Comparison of ENCODE assay signal across 1 fruit fly cellular context in the genomic region with DNA sequence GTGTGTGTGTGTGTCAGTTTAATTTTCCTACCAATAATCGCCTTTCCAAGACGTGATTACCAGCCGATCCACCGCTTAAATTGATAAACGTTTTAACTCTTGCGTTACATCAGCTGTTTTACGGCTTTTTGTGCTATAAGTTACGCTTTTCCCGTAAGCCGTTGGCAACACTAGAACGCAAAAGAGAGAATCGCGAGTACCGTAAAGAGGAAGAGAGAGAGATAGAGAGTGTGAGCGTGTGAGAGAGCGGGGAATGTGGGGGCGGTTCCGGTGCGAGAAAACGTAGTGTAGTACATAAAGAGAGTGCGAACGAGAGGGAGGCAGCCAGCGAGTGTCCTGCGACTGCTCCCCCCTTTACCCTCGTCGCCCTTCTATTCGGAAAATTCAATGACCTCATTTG.
A peak's percentile ranks its signal among the peaks of the same experiment; 100 is the strongest.
TF ChIP-seq lines count a peak whose summit lies in the region.

No protein-coding gene starts in this region.

TF ChIP-seq in whole organism, embryonic, 481 proteins besides CTCF, POLR2A, EP300 and RAD21 (continued from another document and continues in another):
- TF ChIP-seq lola (GFP tag; optimal IDR thresholded peaks at IDR 0.05; lab: Kevin White, UChicago) = no peak
- TF ChIP-seq CG3995 (GFP tag; optimal IDR thresholded peaks at IDR 0.05; lab: Kevin White, UChicago) = no peak
- TF ChIP-seq Stat92E (GFP tag; optimal IDR thresholded peaks at IDR 0.05; lab: Kevin White, UChicago) = no peak
- no peak for TF ChIP-seq Bgb (GFP tag; IDR thresholded peaks at IDR 0.05; lab: Robert Waterston, UW; ENCODE audit: partially characterized antibody)
- peak; percentile 25 for TF ChIP-seq nau (GFP tag; optimal IDR thresholded peaks at IDR 0.05; lab: Kevin White, UChicago)
- no peak for TF ChIP-seq ftz-f1 (GFP tag; optimal IDR thresholded peaks at IDR 0.05; lab: Kevin White, UChicago)
- no peak for TF ChIP-seq dpn (GFP tag; optimal IDR thresholded peaks at IDR 0.05; lab: Kevin White, UChicago)
- TF ChIP-seq CG5245 (GFP tag; optimal IDR thresholded peaks at IDR 0.05; lab: Kevin White, UChicago) = no peak
- no peak for TF ChIP-seq Rx (GFP tag; IDR thresholded peaks at IDR 0.05; lab: Robert Waterston, UW)
- no peak for TF ChIP-seq Dref (GFP tag; IDR thresholded peaks at IDR 0.05; lab: Robert Waterston, UW)
- TF ChIP-seq Ada2b (GFP tag; IDR thresholded peaks at IDR 0.05; lab: Robert Waterston, UW) = no peak
- no peak for TF ChIP-seq slou (GFP tag; optimal IDR thresholded peaks at IDR 0.05; lab: Kevin White, UChicago)
- no peak for TF ChIP-seq NK7.1 (GFP tag; optimal IDR thresholded peaks at IDR 0.05; lab: Kevin White, UChicago)
- no peak for TF ChIP-seq CG9932 (GFP tag; IDR thresholded peaks at IDR 0.05; lab: Robert Waterston, UW)
- no peak for TF ChIP-seq HHEX (GFP tag; optimal IDR thresholded peaks at IDR 0.05; lab: Kevin White, UChicago)
- no peak for TF ChIP-seq Hmx (GFP tag; optimal IDR thresholded peaks at IDR 0.05; lab: Kevin White, UChicago)
- TF ChIP-seq CG32767 (GFP tag; IDR thresholded peaks at IDR 0.05; lab: Robert Waterston, UW) = no peak
- no peak for TF ChIP-seq maf-S (GFP tag; optimal IDR thresholded peaks at IDR 0.05; lab: Kevin White, UChicago)
- no peak for TF ChIP-seq vnd (GFP tag; IDR thresholded peaks at IDR 0.05; lab: Robert Waterston, UW; ENCODE audit: partially characterized antibody)
- TF ChIP-seq CG1529 (GFP tag; optimal IDR thresholded peaks at IDR 0.05; lab: Kevin White, UChicago) = no peak
- TF ChIP-seq CG3847 (GFP tag; IDR thresholded peaks at IDR 0.05; lab: Robert Waterston, UW) = no peak
- TF ChIP-seq da (GFP tag; optimal IDR thresholded peaks at IDR 0.05; lab: Kevin White, UChicago) = no peak
- TF ChIP-seq luna (GFP tag; optimal IDR thresholded peaks at IDR 0.05; lab: Kevin White, UChicago) = no peak
- TF ChIP-seq Abd-B (GFP tag; optimal IDR thresholded peaks at IDR 0.05; lab: Kevin White, UChicago) = no peak
- TF ChIP-seq CG32532 (GFP tag; IDR thresholded peaks at IDR 0.05; lab: Robert Waterston, UW) = peak; percentile 52; the same call in 1 of the 2 replicates
- no peak for TF ChIP-seq CG12769 (tag; optimal IDR thresholded peaks at IDR 0.05; lab: Kevin White, UChicago)
- no peak for TF ChIP-seq z (GFP tag; IDR thresholded peaks at IDR 0.05; lab: Robert Waterston, UW)
- TF ChIP-seq bowl (GFP tag; IDR thresholded peaks at IDR 0.05; lab: Robert Waterston, UW) = no peak
- TF ChIP-seq CG30403 (GFP tag; optimal IDR thresholded peaks at IDR 0.05; lab: Kevin White, UChicago) = no peak
- TF ChIP-seq HmgD (GFP tag; optimal IDR thresholded peaks at IDR 0.05; lab: Kevin White, UChicago) = no peak
- no peak for TF ChIP-seq insv (GFP tag; optimal IDR thresholded peaks at IDR 0.05; lab: Kevin White, UChicago)
- TF ChIP-seq kah (GFP tag; optimal IDR thresholded peaks at IDR 0.05; lab: Kevin White, UChicago) = no peak
- no peak for TF ChIP-seq Mrtf (GFP tag; IDR thresholded peaks at IDR 0.05; lab: Robert Waterston, UW)
- TF ChIP-seq pho (GFP tag; optimal IDR thresholded peaks at IDR 0.05; lab: Kevin White, UChicago) = no peak
- no peak for TF ChIP-seq Ptx1 (GFP tag; IDR thresholded peaks at IDR 0.05; lab: Robert Waterston, UW)
- TF ChIP-seq kni (GFP tag; optimal IDR thresholded peaks at IDR 0.05; lab: Kevin White, UChicago) = no peak
- no peak for TF ChIP-seq Nf-YB (GFP tag; optimal IDR thresholded peaks at IDR 0.05; lab: Kevin White, UChicago)
- TF ChIP-seq jigr1 (GFP tag; IDR thresholded peaks at IDR 0.05; lab: Robert Waterston, UW) = no peak
- TF ChIP-seq tin (GFP tag; optimal IDR thresholded peaks at IDR 0.05; lab: Kevin White, UChicago) = no peak
- TF ChIP-seq odd (GFP tag; optimal IDR thresholded peaks at IDR 0.05; lab: Kevin White, UChicago) = no peak
- no peak for TF ChIP-seq ac (GFP tag; optimal IDR thresholded peaks at IDR 0.05; lab: Kevin White, UChicago)
- no peak for TF ChIP-seq Lpt (GFP tag; optimal IDR thresholded peaks at IDR 0.05; lab: Kevin White, UChicago)
- TF ChIP-seq CG18599 (GFP tag; optimal IDR thresholded peaks at IDR 0.05; lab: Kevin White, UChicago) = peak; percentile 33
- TF ChIP-seq CG9727 (GFP tag; optimal IDR thresholded peaks at IDR 0.05; lab: Kevin White, UChicago) = no peak
- no peak for TF ChIP-seq CG7963 (GFP tag; IDR thresholded peaks at IDR 0.05; lab: Robert Waterston, UW; ENCODE audit: partially characterized antibody)
- no peak for TF ChIP-seq CG14710 (tag; optimal IDR thresholded peaks at IDR 0.05; lab: Kevin White, UChicago)
- peak; percentile 38 for TF ChIP-seq Deaf1 (tag; optimal IDR thresholded peaks at IDR 0.05; lab: Kevin White, UChicago)
- no peak for TF ChIP-seq CG15696 (tag; optimal IDR thresholded peaks at IDR 0.05; lab: Kevin White, UChicago)
- TF ChIP-seq CG1602 (GFP tag; optimal IDR thresholded peaks at IDR 0.05; lab: Kevin White, UChicago) = no peak
- no peak for TF ChIP-seq CG34224 (GFP tag; IDR thresholded peaks at IDR 0.05; lab: Robert Waterston, UW; ENCODE audit: partially characterized antibody)
- TF ChIP-seq CG17568 (GFP tag; optimal IDR thresholded peaks at IDR 0.05; lab: Kevin White, UChicago) = no peak
- no peak for TF ChIP-seq Neu2 (GFP tag; optimal IDR thresholded peaks at IDR 0.05; lab: Kevin White, UChicago; ENCODE audit: borderline replicate concordance)
- no peak for TF ChIP-seq nmo (GFP tag; optimal IDR thresholded peaks at IDR 0.05; lab: Kevin White, UChicago)
- TF ChIP-seq sens-2 (GFP tag; IDR thresholded peaks at IDR 0.05; lab: Robert Waterston, UW) = no peak
- no peak for TF ChIP-seq aop (GFP tag; IDR thresholded peaks at IDR 0.05; lab: Robert Waterston, UW)
- no peak for TF ChIP-seq Antp (GFP tag; optimal IDR thresholded peaks at IDR 0.05; lab: Kevin White, UChicago)
- TF ChIP-seq CG6813 (GFP tag; optimal IDR thresholded peaks at IDR 0.05; lab: Kevin White, UChicago) = peak; percentile 27
- no peak for TF ChIP-seq Hand (GFP tag; optimal IDR thresholded peaks at IDR 0.05; lab: Kevin White, UChicago)
- no peak for TF ChIP-seq Atf3 (GFP tag; optimal IDR thresholded peaks at IDR 0.05; lab: Kevin White, UChicago)
- no peak for TF ChIP-seq MESR4 (GFP tag; optimal IDR thresholded peaks at IDR 0.05; lab: Kevin White, UChicago)
- no peak for TF ChIP-seq CG15073 (GFP tag; optimal IDR thresholded peaks at IDR 0.05; lab: Kevin White, UChicago)
- no peak for TF ChIP-seq CG7556 (GFP tag; optimal IDR thresholded peaks at IDR 0.05; lab: Kevin White, UChicago)
- no peak for TF ChIP-seq ranshi (GFP tag; IDR thresholded peaks at IDR 0.05; lab: Robert Waterston, UW)
- no peak for TF ChIP-seq CG10431 (GFP tag; optimal IDR thresholded peaks at IDR 0.05; lab: Kevin White, UChicago)
- TF ChIP-seq Dp (GFP tag; optimal IDR thresholded peaks at IDR 0.05; lab: Kevin White, UChicago) = no peak
- no peak for TF ChIP-seq peb (GFP tag; IDR thresholded peaks at IDR 0.05; lab: Robert Waterston, UW)
- no peak for TF ChIP-seq gcm2 (GFP tag; optimal IDR thresholded peaks at IDR 0.05; lab: Kevin White, UChicago)
- TF ChIP-seq CG11560 (tag; IDR thresholded peaks at IDR 0.05; lab: Robert Waterston, UW) = no peak
- no peak for TF ChIP-seq Fer2 (tag; optimal IDR thresholded peaks at IDR 0.05; lab: Kevin White, UChicago)
- no peak for TF ChIP-seq gsb-n (tag; optimal IDR thresholded peaks at IDR 0.05; lab: Kevin White, UChicago)
- TF ChIP-seq dan (GFP tag; IDR thresholded peaks at IDR 0.05; lab: Robert Waterston, UW) = no peak
- TF ChIP-seq ro (GFP tag; IDR thresholded peaks at IDR 0.05; lab: Robert Waterston, UW) = no peak
- TF ChIP-seq Fer1 (GFP tag; optimal IDR thresholded peaks at IDR 0.05; lab: Kevin White, UChicago) = no peak
- TF ChIP-seq pita (GFP tag; optimal IDR thresholded peaks at IDR 0.05; lab: Kevin White, UChicago) = no peak
- TF ChIP-seq Oli (tag; optimal IDR thresholded peaks at IDR 0.05; lab: Kevin White, UChicago) = no peak
- no peak; the same call in 1 of the 2 replicates for TF ChIP-seq Scr (GFP tag; IDR thresholded peaks at IDR 0.05; lab: Robert Waterston, UW; ENCODE audit: partially characterized antibody)
- no peak for TF ChIP-seq CG18619 (GFP tag; optimal IDR thresholded peaks at IDR 0.05; lab: Kevin White, UChicago)
- TF ChIP-seq CG5953 (GFP tag; IDR thresholded peaks at IDR 0.05; lab: Robert Waterston, UW) = no peak
- no peak for TF ChIP-seq CG1233 (GFP tag; optimal IDR thresholded peaks at IDR 0.05; lab: Kevin White, UChicago)
- TF ChIP-seq CG13424 (tag; optimal IDR thresholded peaks at IDR 0.05; lab: Kevin White, UChicago) = no peak
- peak; percentile 88 for TF ChIP-seq sd (tag; optimal IDR thresholded peaks at IDR 0.05; lab: Kevin White, UChicago)
- no peak for TF ChIP-seq CG6791 (GFP tag; IDR thresholded peaks at IDR 0.05; lab: Robert Waterston, UW; ENCODE audit: partially characterized antibody)
- TF ChIP-seq psq (GFP tag; optimal IDR thresholded peaks at IDR 0.05; lab: Kevin White, UChicago) = no peak
- no peak for TF ChIP-seq CG11456 (GFP tag; IDR thresholded peaks at IDR 0.05; lab: Robert Waterston, UW)
- TF ChIP-seq CG17829 (tag; optimal IDR thresholded peaks at IDR 0.05; lab: Kevin White, UChicago) = no peak
- TF ChIP-seq CG15601 (tag; optimal IDR thresholded peaks at IDR 0.05; lab: Kevin White, UChicago) = no peak
- TF ChIP-seq Asciz (GFP tag; optimal IDR thresholded peaks at IDR 0.05; lab: Kevin White, UChicago) = no peak
- TF ChIP-seq CG9876 (GFP tag; optimal IDR thresholded peaks at IDR 0.05; lab: Kevin White, UChicago) = no peak
- TF ChIP-seq NC2α (GFP tag; optimal IDR thresholded peaks at IDR 0.05; lab: Kevin White, UChicago) = no peak
- no peak for TF ChIP-seq CG10147 (GFP tag; optimal IDR thresholded peaks at IDR 0.05; lab: Kevin White, UChicago)
- no peak for TF ChIP-seq tio (GFP tag; optimal IDR thresholded peaks at IDR 0.05; lab: Kevin White, UChicago)
- TF ChIP-seq Hr39 (optimal IDR thresholded peaks at IDR 0.05; lab: Kevin White, UChicago) = no peak
- TF ChIP-seq corto (GFP tag; optimal IDR thresholded peaks at IDR 0.05; lab: Kevin White, UChicago) = no peak
- TF ChIP-seq ATbp (GFP tag; optimal IDR thresholded peaks at IDR 0.05; lab: Kevin White, UChicago) = no peak
- TF ChIP-seq oc (tag; optimal IDR thresholded peaks at IDR 0.05; lab: Kevin White, UChicago) = no peak
- no peak for TF ChIP-seq CG8290 (GFP tag; optimal IDR thresholded peaks at IDR 0.05; lab: Kevin White, UChicago)
- TF ChIP-seq CG8290 (tag; optimal IDR thresholded peaks at IDR 0.05; lab: Kevin White, UChicago) = peak in 1 of 2 experiments; percentile 47
- no peak for TF ChIP-seq CG18476 (GFP tag; optimal IDR thresholded peaks at IDR 0.05; lab: Kevin White, UChicago)
- TF ChIP-seq CG2120 (GFP tag; optimal IDR thresholded peaks at IDR 0.05; lab: Kevin White, UChicago) = no peak
- TF ChIP-seq eve (GFP tag; optimal IDR thresholded peaks at IDR 0.05; lab: Kevin White, UChicago) = no peak
- TF ChIP-seq CG7745 (tag; optimal IDR thresholded peaks at IDR 0.05; lab: Kevin White, UChicago) = no peak
- peak; percentile 0 for TF ChIP-seq CG1603 (tag; optimal IDR thresholded peaks at IDR 0.05; lab: Kevin White, UChicago)
- TF ChIP-seq ken (GFP tag; IDR thresholded peaks at IDR 0.05; lab: Robert Waterston, UW) = no peak
- no peak for TF ChIP-seq run (tag; optimal IDR thresholded peaks at IDR 0.05; lab: Kevin White, UChicago)
- TF ChIP-seq CG13296 (GFP tag; optimal IDR thresholded peaks at IDR 0.05; lab: Kevin White, UChicago) = no peak
- TF ChIP-seq Dfd (GFP tag; optimal IDR thresholded peaks at IDR 0.05; lab: Kevin White, UChicago) = no peak
- TF ChIP-seq CG14441 (GFP tag; IDR thresholded peaks at IDR 0.05; lab: Robert Waterston, UW) = no peak
- TF ChIP-seq CG12744 (GFP tag; optimal IDR thresholded peaks at IDR 0.05; lab: Kevin White, UChicago) = no peak
- TF ChIP-seq CG13287 (GFP tag; IDR thresholded peaks at IDR 0.05; lab: Robert Waterston, UW; ENCODE audit: partially characterized antibody) = no peak
- no peak for TF ChIP-seq HLHmδ (GFP tag; optimal IDR thresholded peaks at IDR 0.05; lab: Kevin White, UChicago)
- no peak for TF ChIP-seq B-H2 (GFP tag; optimal IDR thresholded peaks at IDR 0.05; lab: Kevin White, UChicago)
- no peak for TF ChIP-seq Doc2 (GFP tag; IDR thresholded peaks at IDR 0.05; lab: Robert Waterston, UW)
- TF ChIP-seq CG8281 (tag; optimal IDR thresholded peaks at IDR 0.05; lab: Kevin White, UChicago) = no peak
- TF ChIP-seq Nf-YC (tag; optimal IDR thresholded peaks at IDR 0.05; lab: Kevin White, UChicago) = no peak
- TF ChIP-seq ato (GFP tag; IDR thresholded peaks at IDR 0.05; lab: Robert Waterston, UW; ENCODE audit: partially characterized antibody) = no peak
- peak; percentile 25 for TF ChIP-seq Hmr (GFP tag; optimal IDR thresholded peaks at IDR 0.05; lab: Kevin White, UChicago)
- no peak for TF ChIP-seq CG11247 (GFP tag; IDR thresholded peaks at IDR 0.05; lab: Robert Waterston, UW)
- no peak for TF ChIP-seq MBD-R2 (GFP tag; IDR thresholded peaks at IDR 0.05; lab: Robert Waterston, UW)
- TF ChIP-seq Dip2 (GFP tag; IDR thresholded peaks at IDR 0.05; lab: Robert Waterston, UW) = no peak
- no peak for TF ChIP-seq Vsx1 (GFP tag; optimal IDR thresholded peaks at IDR 0.05; lab: Kevin White, UChicago)
- no peak for TF ChIP-seq phol (tag; optimal IDR thresholded peaks at IDR 0.05; lab: Kevin White, UChicago)
- TF ChIP-seq CG15514 (GFP tag; optimal IDR thresholded peaks at IDR 0.05; lab: Kevin White, UChicago) = peak; percentile 12
- no peak for TF ChIP-seq Blimp-1 (GFP tag; optimal IDR thresholded peaks at IDR 0.05; lab: Kevin White, UChicago)
- TF ChIP-seq tll (GFP tag; optimal IDR thresholded peaks at IDR 0.05; lab: Kevin White, UChicago) = no peak
- peak; percentile 30; the same call in 2 of the 3 replicates for TF ChIP-seq sr (GFP tag; IDR thresholded peaks at IDR 0.05; lab: Robert Waterston, UW)
- TF ChIP-seq ewg (GFP tag; optimal IDR thresholded peaks at IDR 0.05; lab: Kevin White, UChicago) = no peak
- TF ChIP-seq CG4820 (GFP tag; optimal IDR thresholded peaks at IDR 0.05; lab: Kevin White, UChicago) = no peak
- TF ChIP-seq tna (GFP tag; IDR thresholded peaks at IDR 0.05; lab: Robert Waterston, UW; ENCODE audit: partially characterized antibody) = no peak
- TF ChIP-seq fd96Cb (tag; optimal IDR thresholded peaks at IDR 0.05; lab: Kevin White, UChicago) = no peak
- no peak for TF ChIP-seq CG10267 (tag; optimal IDR thresholded peaks at IDR 0.05; lab: Kevin White, UChicago)
- TF ChIP-seq CG1832 (GFP tag; optimal IDR thresholded peaks at IDR 0.05; lab: Kevin White, UChicago) = peak; percentile 68
- no peak for TF ChIP-seq CG18262 (tag; optimal IDR thresholded peaks at IDR 0.05; lab: Kevin White, UChicago)
- TF ChIP-seq CG14014 (GFP tag; IDR thresholded peaks at IDR 0.05; lab: Robert Waterston, UW) = no peak
- no peak for TF ChIP-seq wor (GFP tag; IDR thresholded peaks at IDR 0.05; lab: Robert Waterston, UW)
- TF ChIP-seq CG42726 (GFP tag; IDR thresholded peaks at IDR 0.05; lab: Robert Waterston, UW; ENCODE audit: partially characterized antibody) = no peak
